Worm (Caenorhabditis elegans): ENCODE results near the gene nipa-1.

- no peak for TF ChIP-seq mel-28 (tag; optimal IDR thresholded peaks at IDR 0.05; ENCODE audit: borderline replicate concordance)
- TF ChIP-seq ZK185.1 (tag; optimal IDR thresholded peaks at IDR 0.05; ENCODE audit: poor library complexity, severe bottlenecking): peak; percentile 59
- TF ChIP-seq tlf-1 (GFP tag; optimal IDR thresholded peaks at IDR 0.05): peak; percentile 18
- TF ChIP-seq akir-1 (GFP tag; optimal IDR thresholded peaks at IDR 0.05): no peak
- TF ChIP-seq ama-1 (optimal IDR thresholded peaks at IDR 0.05): no peak
- TF ChIP-seq ama-1 (GFP tag; optimal IDR thresholded peaks at IDR 0.05): no peak
- no peak for TF ChIP-seq gei-17 (GFP tag; optimal IDR thresholded peaks at IDR 0.05)
- no peak for TF ChIP-seq F10E7.11 (tag; optimal IDR thresholded peaks at IDR 0.05)
- no peak for TF ChIP-seq cebp-1 (GFP tag; IDR thresholded peaks at IDR 0.05)
- TF ChIP-seq cebp-1 (tag; optimal IDR thresholded peaks at IDR 0.05): peak; percentile 62
These were observed 58.9 kb downstream of the nipa-1 start, which contains the start of gene ubl-1 for ce11 chrIII:3067909-3068455.
